Worm (Caenorhabditis elegans): ENCODE measurements around the gene F10E9.2.

The F10E9.2 gene

ce11 chrIII:8319100-8319499, 6.6 kb downstream of the F10E9.2 start, which contains the start of gene F10E9.11 (continued):
- no peak for TF ChIP-seq che-1 (tag; optimal IDR thresholded peaks at IDR 0.05)
- TF ChIP-seq elt-4 (tag; optimal IDR thresholded peaks at IDR 0.05) = no peak
- TF ChIP-seq hlh-30 (tag; optimal IDR thresholded peaks at IDR 0.05; ENCODE audit: insufficient read depth) = peak; percentile 13
- peak; percentile 41; the same call in 1 of the 2 replicates for TF ChIP-seq unc-3 (GFP tag; conservative IDR thresholded peaks at IDR 0.05)
- TF ChIP-seq unc-3 (tag; optimal IDR thresholded peaks at IDR 0.05) = peak; percentile 33
- TF ChIP-seq lim-6 (tag; optimal IDR thresholded peaks at IDR 0.05) = peak; percentile 79
- peak; percentile 81 for TF ChIP-seq ceh-14 (tag; optimal IDR thresholded peaks at IDR 0.05)
- TF ChIP-seq ref-2 (tag; optimal IDR thresholded peaks at IDR 0.05) = peak; percentile 100
- TF ChIP-seq rnt-1 (tag; optimal IDR thresholded peaks at IDR 0.05) = peak; percentile 84
- TF ChIP-seq pag-3 (tag; optimal IDR thresholded peaks at IDR 0.05; ENCODE audit: borderline replicate concordance) = no peak
- no peak for TF ChIP-seq pat-9 (tag; optimal IDR thresholded peaks at IDR 0.05)
- peak; percentile 50 for TF ChIP-seq ceh-18 (tag; optimal IDR thresholded peaks at IDR 0.05)
- TF ChIP-seq ceh-45 (GFP tag; IDR thresholded peaks at IDR 0.05) = no peak
- TF ChIP-seq C08G9.2 (tag; optimal IDR thresholded peaks at IDR 0.05) = peak; percentile 96
- TF ChIP-seq sox-4 (tag; optimal IDR thresholded peaks at IDR 0.05) = no peak
- peak; percentile 45 for TF ChIP-seq unc-86 (tag; optimal IDR thresholded peaks at IDR 0.05)
- TF ChIP-seq pros-1 (tag; optimal IDR thresholded peaks at IDR 0.05) = no peak
- no peak for TF ChIP-seq nhr-11 (tag; optimal IDR thresholded peaks at IDR 0.05)
- TF ChIP-seq hlh-13 (GFP tag; optimal IDR thresholded peaks at IDR 0.05) = no peak
- TF ChIP-seq ttx-3 (tag; optimal IDR thresholded peaks at IDR 0.05) = peak; percentile 43
- no peak for TF ChIP-seq lin-11 (tag; optimal IDR thresholded peaks at IDR 0.05)
- no peak for TF ChIP-seq ceh-19 (GFP tag; optimal IDR thresholded peaks at IDR 0.05)
- TF ChIP-seq ceh-2 (tag; optimal IDR thresholded peaks at IDR 0.05) = peak; percentile 97
- TF ChIP-seq ahr-1 (tag; optimal IDR thresholded peaks at IDR 0.05) = peak; percentile 53
- no peak for TF ChIP-seq dve-1 (tag; optimal IDR thresholded peaks at IDR 0.05)
- TF ChIP-seq K02D7.2 (tag; optimal IDR thresholded peaks at IDR 0.05) = no peak
- peak; percentile 73 for TF ChIP-seq dmd-4 (tag; optimal IDR thresholded peaks at IDR 0.05; ENCODE audit: borderline replicate concordance)
- TF ChIP-seq hlh-15 (tag; optimal IDR thresholded peaks at IDR 0.05) = no peak
- no peak for TF ChIP-seq C38D4.7 (GFP tag; optimal IDR thresholded peaks at IDR 0.05)

- TF ChIP-seq lin-11 (tag; optimal IDR thresholded peaks at IDR 0.05) (no peak), tbx-2 (tag; optimal IDR thresholded peaks at IDR 0.05) (no peak), rnt-1 (tag; optimal IDR thresholded peaks at IDR 0.05) (no peak), ceh-9 (tag; optimal IDR thresholded peaks at IDR 0.05) (no peak), gmeb-2 (tag; optimal IDR thresholded peaks at IDR 0.05) (no peak)
Observed at ce11 chrIII:8320183-8320582, 7.7 kb downstream of the F10E9.2 start, which contains the start of gene F10E9.10. TSS of gene F10E9.10 (minus strand) at chrIII:8320283.

- no peak for TF ChIP-seq sox-4 (tag; optimal IDR thresholded peaks at IDR 0.05)
- TF ChIP-seq eyg-1 (tag; optimal IDR thresholded peaks at IDR 0.05) = no peak
- TF ChIP-seq hlh-8 (tag; optimal IDR thresholded peaks at IDR 0.05) = no peak
- TF ChIP-seq rnt-1 (tag; optimal IDR thresholded peaks at IDR 0.05) = no peak
- TF ChIP-seq ceh-18 (tag; optimal IDR thresholded peaks at IDR 0.05) = no peak
- no peak for TF ChIP-seq unc-86 (tag; optimal IDR thresholded peaks at IDR 0.05)
- TF ChIP-seq madf-2 (tag; optimal IDR thresholded peaks at IDR 0.05) = no peak
- no peak for TF ChIP-seq ztf-16 (tag; optimal IDR thresholded peaks at IDR 0.05)
- TF ChIP-seq sdc-2 (tag; optimal IDR thresholded peaks at IDR 0.05) = no peak
Observed at ce11 chrIII:8321225-8321624, 8.7 kb downstream of the F10E9.2 start.

- TF ChIP-seq hlh-8 (tag; optimal IDR thresholded peaks at IDR 0.05) (no peak), ceh-9 (tag; optimal IDR thresholded peaks at IDR 0.05) (no peak), tbx-2 (tag; optimal IDR thresholded peaks at IDR 0.05) (no peak), rnt-1 (tag; optimal IDR thresholded peaks at IDR 0.05) (no peak), hlh-15 (tag; optimal IDR thresholded peaks at IDR 0.05) (no peak), ztf-16 (tag; optimal IDR thresholded peaks at IDR 0.05) (no peak), dmd-4 (tag; optimal IDR thresholded peaks at IDR 0.05; ENCODE audit: borderline replicate concordance) (no peak), ceh-45 (GFP tag; IDR thresholded peaks at IDR 0.05) (no peak)
Observed at ce11 chrIII:8322645-8323213, 10.2 kb downstream of the F10E9.2 start, which contains the start of gene F10E9.1. TSS of gene F10E9.1 (plus strand) at chrIII:8323163.

Measured in whole organism, late embryonic.